Fruit fly (Drosophila melanogaster): ENCODE measurements around the gene LManII.
A peak's percentile ranks its signal among the peaks of the same experiment; 100 is the strongest.

The LManII gene

DNA sequence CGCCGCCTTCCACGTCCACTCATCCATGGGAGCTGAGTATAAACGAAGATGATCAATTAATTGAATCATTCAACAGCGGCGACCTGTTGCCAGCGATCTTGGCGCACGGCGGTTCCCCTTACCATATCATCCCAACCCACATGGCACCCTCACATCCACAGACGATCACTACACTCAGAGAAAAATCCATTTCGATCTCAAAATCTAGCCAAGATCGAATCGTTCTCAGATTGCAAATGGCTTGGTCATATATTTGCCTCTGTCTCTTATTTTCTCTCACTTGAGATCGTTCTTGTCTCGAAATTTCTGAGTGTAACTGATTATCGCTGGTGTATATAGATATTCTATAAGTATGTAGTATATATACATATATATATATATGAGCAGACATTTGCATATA lies 10.9 kb downstream of the LManII start (continued):
- TF ChIP-seq Mad (GFP tag; optimal IDR thresholded peaks at IDR 0.05) (peak; percentile 11), Dip2 (GFP tag; IDR thresholded peaks at IDR 0.05) (no peak), wdn (GFP tag; IDR thresholded peaks at IDR 0.05) (no peak), sob (GFP tag; IDR thresholded peaks at IDR 0.05) (peak; percentile 57; the same call in 1 of the 2 replicates), Doc3 (GFP tag; IDR thresholded peaks at IDR 0.05; ENCODE audit: partially characterized antibody) (no peak), CG1529 (GFP tag; optimal IDR thresholded peaks at IDR 0.05) (no peak), CG11093 (GFP tag; IDR thresholded peaks at IDR 0.05) (no peak), chinmo (GFP tag; IDR thresholded peaks at IDR 0.05; ENCODE audit: partially characterized antibody) (no peak), Antp (GFP tag; optimal IDR thresholded peaks at IDR 0.05) (peak; percentile 49), H2.0 (GFP tag; IDR thresholded peaks at IDR 0.05) (peak; percentile 60), D19A (tag; optimal IDR thresholded peaks at IDR 0.05) (peak; percentile 47), CG3281 (GFP tag; optimal IDR thresholded peaks at IDR 0.05) (peak; percentile 43), Vsx1 (GFP tag; optimal IDR thresholded peaks at IDR 0.05) (peak; percentile 13), CG17385 (GFP tag; optimal IDR thresholded peaks at IDR 0.05) (peak; percentile 48), nom (GFP tag; optimal IDR thresholded peaks at IDR 0.05) (no peak), tio (GFP tag; optimal IDR thresholded peaks at IDR 0.05) (no peak), CG30431 (GFP tag; optimal IDR thresholded peaks at IDR 0.05) (peak; percentile 8), pfk (GFP tag; optimal IDR thresholded peaks at IDR 0.05) (no peak), Sin3A (optimal IDR thresholded peaks at IDR 0.05) (no peak), CG4404 (GFP tag; IDR thresholded peaks at IDR 0.05) (no peak), E2f1 (GFP tag; IDR thresholded peaks at IDR 0.05) (peak; percentile 57), Rx (GFP tag; IDR thresholded peaks at IDR 0.05) (0 out of 2 replicates have a peak, but pooled peaks have one; percentile 39), Adf1 (GFP tag; IDR thresholded peaks at IDR 0.05) (peak; percentile 34; the same call in 1 of the 2 replicates), run (tag; optimal IDR thresholded peaks at IDR 0.05) (no peak), CG14050 (GFP tag; IDR thresholded peaks at IDR 0.05) (peak; percentile 45; the same call in 1 of the 3 replicates), CG10979 (tag; optimal IDR thresholded peaks at IDR 0.05) (peak; percentile 44), dm (GFP tag; optimal IDR thresholded peaks at IDR 0.05) (no peak), kni (GFP tag; optimal IDR thresholded peaks at IDR 0.05) (no peak), nerfin-1 (tag; optimal IDR thresholded peaks at IDR 0.05) (no peak), Nf-YC (tag; optimal IDR thresholded peaks at IDR 0.05) (peak; percentile 35), CG2120 (GFP tag; optimal IDR thresholded peaks at IDR 0.05) (peak; percentile 43), fd64A (GFP tag; optimal IDR thresholded peaks at IDR 0.05) (no peak), CG7357 (GFP tag; IDR thresholded peaks at IDR 0.05) (peak; percentile 20; the same call in 1 of the 3 replicates), Sox100B (GFP tag; optimal IDR thresholded peaks at IDR 0.05) (peak; percentile 23), CG8944 (GFP tag; optimal IDR thresholded peaks at IDR 0.05) (peak; percentile 8), D19B (GFP tag; optimal IDR thresholded peaks at IDR 0.05) (peak; percentile 12), NK7.1 (GFP tag; optimal IDR thresholded peaks at IDR 0.05) (no peak), CG2129 (GFP tag; IDR thresholded peaks at IDR 0.05; ENCODE audit: partially characterized antibody) (no peak), caup (GFP tag; optimal IDR thresholded peaks at IDR 0.05; ENCODE audit: severe bottlenecking) (peak; percentile 45), Tbp (GFP tag; optimal IDR thresholded peaks at IDR 0.05) (no peak), dpn (GFP tag; optimal IDR thresholded peaks at IDR 0.05) (peak; percentile 18 to 71), CG13775 (GFP tag; optimal IDR thresholded peaks at IDR 0.05) (peak; percentile 30), Gug (GFP tag; IDR thresholded peaks at IDR 0.05) (peak; percentile 41; the same call in 2 of the 4 replicates), CG16863 (GFP tag; optimal IDR thresholded peaks at IDR 0.05) (peak; percentile 8), Hr39 (optimal IDR thresholded peaks at IDR 0.05) (no peak), nau (GFP tag; optimal IDR thresholded peaks at IDR 0.05) (no peak), CG14014 (GFP tag; IDR thresholded peaks at IDR 0.05) (peak; percentile 58; the same call in 1 of the 2 replicates), Aef1 (GFP tag; IDR thresholded peaks at IDR 0.05) (peak; percentile 63), zfh1 (GFP tag; IDR thresholded peaks at IDR 0.05) (peak; percentile 76), GATAe (GFP tag; conservative IDR thresholded peaks at IDR 0.05) (no peak), onecut (GFP tag; IDR thresholded peaks at IDR 0.05) (peak; percentile 38; the same call in 1 of the 2 replicates), HLHmδ (GFP tag; optimal IDR thresholded peaks at IDR 0.05) (no peak)

Measured in whole organism, embryonic.